Worm (Caenorhabditis elegans) whole organism, midembryonic: Measurements from ENCODE around the gene C03B1.13.

Source experiments
- flt-1 ChIP-seq: fragments of 200-800 bp; sonication (Bioruptor generic); IDR thresholded peaks from 2 replicates; pipeline ENCODE4 v1.3.6; 2022; ENCODE audit warnings: missing genetic modification characterization, missing compliant biosample characterization
- klf-2 ChIP-seq: fragments of 200-800 bp; sonication (Bioruptor generic); conservative IDR thresholded peaks from 2 replicates; pipeline ENCODE4 v1.3.6; 2022; ENCODE audit warnings: missing genetic modification reagents, missing genetic modification characterization, missing compliant biosample characterization
- ref-1 ChIP-seq: fragments of 200-800 bp; sonication (Bioruptor generic); conservative IDR thresholded peaks from 2 replicates; pipeline ENCODE4 v1.3.6; 2022; ENCODE audit warnings: missing genetic modification reagents, missing genetic modification characterization, missing compliant biosample characterization
- tab-1 ChIP-seq: fragments of 200-800 bp; sonication (Bioruptor generic); IDR thresholded peaks from 2 replicates; pipeline ENCODE4 v1.3.6; 2022; ENCODE audit warnings: missing genetic modification characterization, missing compliant biosample characterization
- ztf-23 ChIP-seq: fragments of 200-800 bp; sonication (Bioruptor generic); IDR thresholded peaks from 2 replicates; pipeline ENCODE4 v1.3.6; 2022; ENCODE audit warnings: missing genetic modification reagents, missing genetic modification characterization, missing compliant biosample characterization
- ztf-29 ChIP-seq: fragments of 200-800 bp; sonication (Bioruptor generic); IDR thresholded peaks from 2 replicates; pipeline ENCODE4 v1.3.6; 2022; ENCODE audit warnings: missing genetic modification reagents, missing genetic modification characterization, missing compliant biosample characterization

DNA sequence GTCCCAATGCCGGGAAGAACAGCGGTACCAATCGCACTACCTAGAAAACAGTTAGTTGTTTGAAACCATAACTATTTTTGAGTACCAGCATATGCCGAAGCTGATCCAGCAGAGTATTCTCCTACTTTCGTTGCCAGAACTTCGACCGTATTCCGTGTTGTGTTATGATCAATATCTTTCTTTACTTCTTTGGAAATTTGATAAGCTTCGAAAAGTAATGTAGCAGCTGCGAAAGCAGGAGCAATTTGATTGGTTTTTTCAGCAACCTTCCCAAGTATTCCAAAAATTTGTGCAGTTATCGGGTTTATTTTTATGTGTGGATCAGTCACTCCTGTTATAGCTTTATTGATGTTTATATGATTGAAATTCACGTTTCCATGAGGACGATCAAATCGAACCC lies 22.2 kb upstream of the C03B1.13 start:
- TF ChIP-seq flt-1 (no peak), ztf-23 (no peak), tab-1 (GFP tag; lab: Robert Waterston, UW) (no peak), klf-2 (GFP tag; lab: Robert Waterston, UW) (no peak), ref-1 (no peak), ztf-29 (GFP tag; lab: Robert Waterston, UW) (no peak)
